Worm (Caenorhabditis elegans) whole organism, early embryonic: ENCODE data around the gene ZK1010.2.

Experiments used
- B0310.2 ChIP-seq: sonication (generic microtip); optimal IDR thresholded peaks from 2 replicates; lab custom pipeline; 2016; ENCODE audit warnings: mild to moderate bottlenecking, missing genetic modification characterization, missing compliant biosample characterization
- F13C5.2 ChIP-seq: sonication (generic microtip); optimal IDR thresholded peaks from 2 replicates; lab custom pipeline; 2017; ENCODE audit warnings: mild to moderate bottlenecking, missing genetic modification characterization, inconsistent platforms, missing compliant biosample characterization
- aly-1 ChIP-seq: sonication (generic microtip); optimal IDR thresholded peaks from 2 replicates; lab custom pipeline; 2016; ENCODE audit warnings: missing genetic modification characterization, missing compliant biosample characterization
- ama-1 ChIP-seq: fragments of 150-350 bp; optimal IDR thresholded peaks from 2 replicates; lab custom pipeline; 2014
- ceh-13 ChIP-seq: fragments of 200-800 bp; sonication (Bioruptor generic); optimal IDR thresholded peaks from 2 replicates; lab custom pipeline; 2018; ENCODE audit warnings: mild to moderate bottlenecking, missing genetic modification characterization, missing compliant biosample characterization
- ceh-36 ChIP-seq: sonication (generic microtip); optimal IDR thresholded peaks from 2 replicates; lab custom pipeline; 2016; ENCODE audit warnings: missing genetic modification characterization, inconsistent platforms, missing compliant biosample characterization
- ets-7 ChIP-seq: sonication (generic microtip); optimal IDR thresholded peaks from 2 replicates; lab custom pipeline; 2016; ENCODE audit warnings: missing genotype, missing genetic modification characterization, missing compliant biosample characterization
- flt-1 ChIP-seq: fragments of 200-800 bp; sonication (Bioruptor generic); IDR thresholded peaks from 2 replicates; pipeline ENCODE4 v1.3.6; 2022; ENCODE audit warnings: missing genetic modification characterization, missing compliant biosample characterization
- pes-1 ChIP-seq: fragments of 200-800 bp; sonication (Bioruptor generic); IDR thresholded peaks from 2 replicates; pipeline ENCODE4 v1.3.6; 2022; ENCODE audit warnings: missing genetic modification reagents, missing genetic modification characterization, missing compliant biosample characterization
- scrt-1 ChIP-seq: fragments of 200-800 bp; sonication (Bioruptor generic); IDR thresholded peaks from 2 replicates; pipeline ENCODE4 v1.3.6; 2022; ENCODE audit warnings: missing genetic modification characterization, missing compliant biosample characterization
- sea-1 ChIP-seq: fragments of 200-800 bp; sonication (Bioruptor generic); conservative IDR thresholded peaks from 2 replicates; pipeline ENCODE4 v1.3.6; 2022; ENCODE audit warnings: missing genetic modification characterization, missing compliant biosample characterization
- tbx-11 ChIP-seq: fragments of 200-800 bp; sonication (Bioruptor generic); IDR thresholded peaks from 2 replicates; pipeline ENCODE4 v1.3.6; 2022; ENCODE audit warnings: missing genetic modification characterization, missing compliant biosample characterization
- tbx-37 ChIP-seq: fragments of 200-800 bp; sonication (Bioruptor generic); conservative IDR thresholded peaks from 2 replicates; pipeline ENCODE4 v1.3.6; 2022; ENCODE audit warnings: missing genetic modification reagents, missing genetic modification characterization, missing compliant biosample characterization
- tra-4 ChIP-seq: sonication (generic microtip); optimal IDR thresholded peaks from 2 replicates; lab custom pipeline; 2017; ENCODE audit warnings: missing genetic modification characterization, missing compliant biosample characterization

DNA sequence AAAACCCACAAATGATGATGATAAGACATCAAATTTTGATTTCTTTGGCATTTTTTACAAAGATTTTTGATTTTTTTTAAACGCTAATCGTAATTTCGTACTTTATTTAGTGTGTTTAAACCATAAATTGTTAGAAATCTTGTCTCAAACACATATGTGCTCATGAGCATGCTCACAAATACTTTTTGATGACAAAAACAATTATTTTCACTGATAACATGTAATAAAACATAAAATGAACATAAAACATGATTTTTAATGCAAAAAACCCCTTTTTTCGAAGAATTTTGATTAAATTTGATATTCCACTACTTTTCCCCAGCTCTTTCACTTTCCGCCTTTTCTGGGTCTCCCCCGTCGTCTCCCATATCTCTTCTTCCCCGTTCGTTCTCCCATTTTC lies 44.9 kb downstream of the ZK1010.2 start:
- TF ChIP-seq tbx-11 (GFP tag; lab: Robert Waterston, UW) = no peak
- TF ChIP-seq ets-7 (tag; lab: Kevin White, UChicago) = no peak
- no peak for TF ChIP-seq ceh-13
- no peak for TF ChIP-seq ceh-36 (tag; lab: Kevin White, UChicago)
- TF ChIP-seq F13C5.2 (tag; lab: Kevin White, UChicago) = no peak
- no peak for TF ChIP-seq ama-1 (lab: Kevin White, UChicago)
- TF ChIP-seq tbx-37 (GFP tag; lab: Robert Waterston, UW) = no peak
- no peak for TF ChIP-seq flt-1
- TF ChIP-seq tra-4 (tag; lab: Kevin White, UChicago) = no peak
- TF ChIP-seq sea-1 = no peak
- no peak for TF ChIP-seq pes-1 (GFP tag; lab: Robert Waterston, UW)
- TF ChIP-seq B0310.2 (tag; lab: Kevin White, UChicago) = no peak
- TF ChIP-seq aly-1 (tag; lab: Kevin White, UChicago) = no peak
- no peak for TF ChIP-seq scrt-1 (GFP tag; lab: Robert Waterston, UW)
